Worm (Caenorhabditis elegans) whole organism, L3 larva: ENCODE data around the gene W07A12.8.

Source experiments
- R02D3.7 ChIP-seq: fragments of 150-350 bp; optimal IDR thresholded peaks from 2 replicates; lab custom pipeline; 2014; ENCODE audit warnings: missing biosample characterization, missing genetic modification characterization
- ZK546.5 ChIP-seq: sonication (generic microtip); optimal IDR thresholded peaks from 2 replicates; lab custom pipeline; 2017; ENCODE audit warnings: missing biosample characterization, missing genetic modification characterization
- ama-1 ChIP-seq: fragments of 150-350 bp; optimal IDR thresholded peaks from 2 replicates; lab custom pipeline; 2018
- ceh-16 ChIP-seq: sonication (generic microtip); optimal IDR thresholded peaks from 2 replicates; lab custom pipeline; 2017; ENCODE audit warnings: missing biosample characterization, missing genetic modification characterization
- ceh-28 ChIP-seq: fragments of 150-350 bp; optimal IDR thresholded peaks from 2 replicates; lab custom pipeline; 2014; ENCODE audit warnings: missing biosample characterization, missing genetic modification reagents, missing genetic modification characterization
- ceh-82 ChIP-seq: fragments of 150-350 bp; optimal IDR thresholded peaks from 2 replicates; lab custom pipeline; 2014; ENCODE audit warnings: missing biosample characterization, missing genetic modification characterization
- daf-12 ChIP-seq: fragments of 150-350 bp; optimal IDR thresholded peaks from 2 replicates; lab custom pipeline; 2014; ENCODE audit warnings: missing biosample characterization, missing genetic modification reagents, missing genetic modification characterization
- egl-5 ChIP-seq: fragments of 150-350 bp; optimal IDR thresholded peaks from 2 replicates; lab custom pipeline; 2017; ENCODE audit warnings: missing biosample characterization, missing genetic modification reagents, missing genetic modification characterization, inconsistent platforms
- elt-1 ChIP-seq: fragments of 150-350 bp; optimal IDR thresholded peaks from 2 replicates; lab custom pipeline; 2014; ENCODE audit warnings: missing biosample characterization, missing genetic modification characterization
- elt-2 ChIP-seq: sonication (generic microtip); optimal IDR thresholded peaks from 2 replicates; lab custom pipeline; 2016; ENCODE audit warnings: missing genetic modification reagents, mild to moderate bottlenecking, missing genetic modification characterization, missing compliant biosample characterization
- elt-3 ChIP-seq, 3 experiments: fragments of 150-350 bp in 1 of 3; sonication (generic microtip) in 2 of 3; optimal IDR thresholded peaks; 2 replicates in 2 of 3; 4 replicates in 1 of 3; lab custom pipeline; 2014 to 2017; ENCODE audit warnings: missing biosample characterization in 3 of 3, missing genetic modification characterization in 3 of 3
- eor-1 ChIP-seq, 2 experiments: fragments of 150-350 bp; optimal IDR thresholded peaks; 2 replicates each; lab custom pipeline; 2014 to 2018; ENCODE audit warnings: missing biosample characterization in 2 of 2, missing genetic modification characterization in 2 of 2
- fkh-10 ChIP-seq: sonication (generic microtip); optimal IDR thresholded peaks from 2 replicates; lab custom pipeline; 2017; ENCODE audit warnings: missing biosample characterization, missing genetic modification reagents, missing genetic modification characterization
- fos-1 ChIP-seq: fragments of 150-350 bp; optimal IDR thresholded peaks from 2 replicates; lab custom pipeline; 2014; ENCODE audit warnings: missing biosample characterization, missing genetic modification characterization
- hmg-11 ChIP-seq: sonication (generic microtip); optimal IDR thresholded peaks from 2 replicates; lab custom pipeline; 2016; ENCODE audit warnings: missing genetic modification characterization, missing compliant biosample characterization
- jun-1 ChIP-seq: fragments of 150-350 bp; optimal IDR thresholded peaks from 2 replicates; lab custom pipeline; 2014; ENCODE audit warnings: missing biosample characterization, missing genetic modification reagents, missing genetic modification characterization
- lin-15B ChIP-seq: fragments of 150-350 bp; optimal IDR thresholded peaks from 2 replicates; lab custom pipeline; 2014; ENCODE audit warnings: missing biosample characterization, missing genetic modification characterization
- lin-39 ChIP-seq: fragments of 150-350 bp; optimal IDR thresholded peaks from 2 replicates; lab custom pipeline; 2018; ENCODE audit warnings: missing biosample characterization, missing genetic modification reagents, missing genetic modification characterization
- lsy-12 ChIP-seq: sonication (generic microtip); optimal IDR thresholded peaks from 2 replicates; lab custom pipeline; 2016; ENCODE audit warnings: mild to moderate bottlenecking, missing genetic modification characterization, missing compliant biosample characterization
- mdl-1 ChIP-seq: fragments of 150-350 bp; optimal IDR thresholded peaks from 2 replicates; lab custom pipeline; 2014; ENCODE audit warnings: missing biosample characterization, missing genetic modification characterization
- mml-1 ChIP-seq: fragments of 150-350 bp; sonication (generic microtip); optimal IDR thresholded peaks from 3 replicates; lab custom pipeline; 2014; ENCODE audit warnings: missing biosample characterization, missing genetic modification characterization
- nfya-1 ChIP-seq: sonication (generic microtip); optimal IDR thresholded peaks from 2 replicates; lab custom pipeline; 2017; ENCODE audit warnings: missing genetic modification characterization, mild to moderate bottlenecking, missing compliant biosample characterization, antibody characterized with exemption, moderate library complexity; ENCODE audit not compliant: insufficient read depth
- nhr-11 ChIP-seq: fragments of 150-350 bp; optimal IDR thresholded peaks from 2 replicates; lab custom pipeline; 2014; ENCODE audit warnings: missing biosample characterization, missing genetic modification characterization
- nhr-23 ChIP-seq: fragments of 150-350 bp; optimal IDR thresholded peaks from 2 replicates; lab custom pipeline; 2014; ENCODE audit warnings: missing biosample characterization, missing genetic modification reagents, missing genetic modification characterization
- nhr-237 ChIP-seq: fragments of 150-350 bp; optimal IDR thresholded peaks from 2 replicates; lab custom pipeline; 2014; ENCODE audit warnings: missing biosample characterization, missing genetic modification characterization
- nhr-25 ChIP-seq: sonication (generic microtip); optimal IDR thresholded peaks from 2 replicates; lab custom pipeline; 2017; ENCODE audit warnings: missing biosample characterization, missing genetic modification characterization
- nhr-28 ChIP-seq: fragments of 150-350 bp; optimal IDR thresholded peaks from 2 replicates; lab custom pipeline; 2014; ENCODE audit warnings: missing biosample characterization, missing genetic modification characterization
- nhr-43 ChIP-seq: sonication (generic microtip); optimal IDR thresholded peaks from 2 replicates; lab custom pipeline; 2016; ENCODE audit warnings: mild to moderate bottlenecking, missing genetic modification characterization, missing compliant biosample characterization; ENCODE audit not compliant: poor library complexity, severe bottlenecking
- nhr-67 ChIP-seq: fragments of 150-350 bp; optimal IDR thresholded peaks from 2 replicates; lab custom pipeline; 2014; ENCODE audit warnings: missing biosample characterization, missing genetic modification characterization
- nhr-76 ChIP-seq: fragments of 150-350 bp; sonication (generic microtip); optimal IDR thresholded peaks from 5 replicates; lab custom pipeline; 2014; ENCODE audit warnings: missing biosample characterization, missing genetic modification characterization
- nhr-77 ChIP-seq: fragments of 150-350 bp; optimal IDR thresholded peaks from 2 replicates; lab custom pipeline; 2014; ENCODE audit warnings: missing biosample characterization, missing genetic modification characterization
- pha-4 ChIP-seq: fragments of 150-350 bp; optimal IDR thresholded peaks from 2 replicates; lab custom pipeline; 2014; ENCODE audit warnings: missing biosample characterization, missing genetic modification reagents, missing genetic modification characterization
- pqm-1 ChIP-seq: fragments of 150-350 bp; optimal IDR thresholded peaks from 2 replicates; lab custom pipeline; 2017; ENCODE audit warnings: missing biosample characterization, missing genetic modification characterization, inconsistent platforms
- sea-2 ChIP-seq: fragments of 150-350 bp; sonication (generic microtip); optimal IDR thresholded peaks from 4 replicates; lab custom pipeline; 2014; ENCODE audit warnings: missing biosample characterization, missing genetic modification reagents, missing genetic modification characterization
- skn-1 ChIP-seq: fragments of 150-350 bp; optimal IDR thresholded peaks from 2 replicates; lab custom pipeline; 2014; ENCODE audit warnings: missing biosample characterization, missing genetic modification characterization
- tbx-2 ChIP-seq: sonication (generic microtip); optimal IDR thresholded peaks from 2 replicates; lab custom pipeline; 2016; ENCODE audit warnings: mild to moderate bottlenecking, missing genetic modification characterization, missing compliant biosample characterization
- unc-39 ChIP-seq: sonication (generic microtip); optimal IDR thresholded peaks from 4 replicates; lab custom pipeline; 2017; ENCODE audit warnings: missing biosample characterization, missing genetic modification characterization
- unc-62 ChIP-seq: fragments of 150-350 bp; sonication (generic microtip); optimal IDR thresholded peaks from 4 replicates; lab custom pipeline; 2014; ENCODE audit warnings: missing biosample characterization, missing genetic modification reagents, missing genetic modification characterization
- zag-1 ChIP-seq: fragments of 150-350 bp; optimal IDR thresholded peaks from 2 replicates; lab custom pipeline; 2014; ENCODE audit warnings: missing biosample characterization, missing genetic modification characterization
- ztf-11 ChIP-seq: fragments of 150-350 bp; optimal IDR thresholded peaks from 2 replicates; lab custom pipeline; 2014; ENCODE audit warnings: missing biosample characterization, missing genetic modification characterization
- ztf-4 ChIP-seq: fragments of 150-350 bp; optimal IDR thresholded peaks from 2 replicates; lab custom pipeline; 2014; ENCODE audit warnings: missing biosample characterization, missing genetic modification characterization

W07A12.8 gene

DNA sequence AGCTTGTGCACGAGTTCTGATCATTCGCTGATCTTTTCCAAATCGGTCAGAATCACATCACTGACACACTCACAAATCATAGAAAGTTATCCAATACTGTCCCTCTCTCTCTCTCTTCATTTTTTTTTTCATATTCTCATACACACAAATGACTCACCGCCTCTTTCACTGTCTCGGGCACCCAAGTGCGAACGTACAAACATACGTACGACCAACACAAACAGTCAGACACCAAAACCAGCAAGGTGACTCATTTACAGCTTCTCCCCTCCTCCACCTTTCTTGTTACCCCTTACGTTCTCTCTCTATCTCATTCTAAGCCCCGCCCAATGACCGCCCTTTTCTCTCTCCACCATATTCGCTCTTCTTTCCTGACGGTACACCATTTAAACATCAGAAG is 38.6 kb downstream of the W07A12.8 start (continued):
- no peak for TF ChIP-seq ceh-28 (tag; lab: Kevin White, UChicago)
- TF ChIP-seq, all 47 proteins: peak for 7

DNA sequence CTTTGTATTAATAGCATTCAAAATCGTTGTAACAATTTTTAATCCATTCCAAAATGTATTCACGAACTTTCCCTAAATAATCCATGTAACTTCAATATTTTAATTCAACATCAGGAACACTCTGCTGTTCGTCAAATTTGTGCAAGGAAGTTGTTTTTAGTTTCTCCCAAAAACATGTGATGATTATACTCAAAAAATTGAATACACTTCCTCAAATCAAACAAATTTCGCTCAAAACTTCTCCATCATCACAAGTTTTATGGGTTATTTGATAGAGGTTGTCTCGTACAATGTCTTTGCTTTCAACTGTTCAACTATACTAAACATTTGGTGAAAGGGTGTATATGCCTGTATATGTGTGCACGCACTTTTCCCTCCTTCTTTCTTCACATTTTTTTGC is 40.6 kb downstream of the W07A12.8 start:
- TF ChIP-seq ceh-82 (tag; lab: Kevin White, UChicago): no peak
- TF ChIP-seq elt-2 (tag; lab: Kevin White, UChicago): peak; percentile 3
- no peak for TF ChIP-seq lin-39 (tag; lab: Kevin White, UChicago)
- peak; percentile 17 for TF ChIP-seq pha-4 (tag; lab: Kevin White, UChicago)
- no peak for TF ChIP-seq hmg-11
- peak; percentile 53 for TF ChIP-seq pqm-1 (tag; lab: Kevin White, UChicago)
- no peak for TF ChIP-seq daf-12 (tag; lab: Kevin White, UChicago)

ce11 chrII:9124353-9124752 is 41.3 kb downstream of the W07A12.8 start:
- TF ChIP-seq elt-1 (tag; lab: Kevin White, UChicago) (no peak), nhr-23 (tag; lab: Kevin White, UChicago) (peak; percentile 37), nhr-25 (tag; lab: Kevin White, UChicago) (peak; percentile 31), pqm-1 (tag; lab: Kevin White, UChicago) (peak; percentile 1)
- TF ChIP-seq, all 47 proteins: peak for 3

DNA sequence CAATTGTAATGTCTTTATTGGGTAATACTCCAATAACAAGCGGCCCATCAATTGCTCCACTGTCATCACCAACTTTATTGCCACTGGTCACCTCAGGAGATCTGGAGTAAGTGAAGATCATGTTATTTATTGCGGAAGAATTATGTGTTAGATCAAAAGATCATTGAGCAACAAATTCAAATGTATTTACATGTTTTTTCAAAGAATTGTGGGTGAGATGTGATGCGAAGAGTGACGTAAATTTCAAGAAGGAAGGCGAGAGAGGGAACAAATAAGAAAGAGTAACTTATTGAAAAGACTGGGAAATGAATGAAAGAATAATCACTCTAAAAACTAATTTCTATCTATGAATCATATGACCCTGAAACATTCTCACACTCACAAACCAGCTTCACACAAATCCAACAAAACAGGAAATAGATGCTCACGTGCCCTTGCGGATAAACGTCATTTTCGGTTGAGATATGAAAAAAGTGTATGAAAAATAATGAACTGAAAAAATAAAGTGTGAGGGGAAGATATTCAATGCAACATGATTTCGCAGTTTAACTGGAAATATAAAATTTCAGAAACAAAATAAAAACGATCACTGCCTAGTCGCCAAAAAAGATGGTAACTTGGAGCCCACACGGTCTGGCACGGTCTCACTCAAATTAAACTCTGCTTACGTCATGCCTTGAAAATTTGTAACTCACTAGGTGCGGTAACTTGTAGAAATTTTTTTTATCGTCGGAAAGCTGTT is 44.6 kb downstream of the W07A12.8 start:
- TF ChIP-seq jun-1 (tag; lab: Kevin White, UChicago) (no peak), nfya-1 (tag; lab: Kevin White, UChicago) (peak; percentile 12)

DNA sequence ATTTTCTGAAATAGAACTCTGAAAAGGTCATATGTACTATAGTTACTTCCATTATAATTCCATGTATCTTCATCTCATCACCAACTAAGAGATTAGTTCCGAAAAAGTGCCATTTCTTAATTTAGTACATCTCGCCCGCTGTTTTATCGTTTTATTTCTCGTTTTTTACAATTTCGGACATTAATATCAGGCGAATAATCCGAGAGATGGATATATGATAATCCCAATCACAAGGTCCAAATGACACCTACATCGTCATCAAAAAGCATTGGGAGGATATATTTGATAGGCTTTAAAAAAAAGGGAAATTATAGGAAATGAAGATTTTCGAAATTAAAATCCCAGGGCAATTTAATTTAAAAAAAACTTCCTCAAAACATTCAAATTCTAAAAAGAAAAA is 45.3 kb downstream of the W07A12.8 start:
- TF ChIP-seq elt-3 (tag; optimal IDR thresholded peaks at IDR 0.05; lab: Kevin White, UChicago) (no peak), tbx-2 (tag; lab: Kevin White, UChicago) (no peak), nhr-76 (no peak), lin-15B (tag; lab: Kevin White, UChicago) (no peak), sea-2 (GFP tag; lab: Kevin White, UChicago) (no peak), skn-1 (tag; lab: Kevin White, UChicago) (no peak), hmg-11 (no peak), ztf-11 (no peak), ceh-16 (tag; lab: Kevin White, UChicago) (no peak)
- TF ChIP-seq, all 47 proteins: peak for 0

DNA sequence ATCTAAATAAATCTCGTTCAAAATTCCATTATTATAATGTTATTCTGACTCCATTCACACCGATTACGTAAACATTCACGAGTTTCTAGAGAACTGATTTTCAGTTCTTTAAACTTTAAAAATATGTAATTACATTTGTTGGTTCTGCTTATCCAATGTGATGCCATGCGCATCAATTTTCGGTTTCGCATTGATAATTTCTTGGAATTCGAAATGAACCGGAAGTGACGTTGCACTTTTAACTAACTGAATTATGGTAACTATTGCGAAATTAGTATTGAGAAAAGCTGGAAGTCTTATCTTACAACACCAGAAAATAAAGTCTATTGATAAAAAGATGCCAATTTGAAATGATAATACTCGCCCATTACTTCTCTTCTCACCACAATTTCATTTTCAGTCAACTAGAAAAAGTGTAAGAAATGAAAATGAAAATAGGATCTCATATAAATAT is 47.8 kb downstream of the W07A12.8 start:
- TF ChIP-seq ztf-11: no peak
- TF ChIP-seq nhr-11: peak; percentile 72
- TF ChIP-seq tbx-2 (tag; lab: Kevin White, UChicago): peak; percentile 2
- no peak for TF ChIP-seq skn-1 (tag; lab: Kevin White, UChicago)
- no peak for TF ChIP-seq nhr-43 (tag; lab: Kevin White, UChicago)
- TF ChIP-seq sea-2 (GFP tag; lab: Kevin White, UChicago): no peak
- peak; percentile 78 for TF ChIP-seq elt-2 (tag; lab: Kevin White, UChicago)
- no peak for TF ChIP-seq fos-1 (tag; lab: Kevin White, UChicago)
- TF ChIP-seq nhr-77 (tag; lab: Kevin White, UChicago): no peak
- no peak for TF ChIP-seq mml-1
- no peak for TF ChIP-seq unc-39 (tag; lab: Kevin White, UChicago)
- TF ChIP-seq pqm-1 (tag; lab: Kevin White, UChicago): peak; percentile 50
- TF ChIP-seq elt-3 (tag; optimal IDR thresholded peaks at IDR 0.05; lab: Kevin White, UChicago): no peak
- no peak for TF ChIP-seq nhr-28 (tag; lab: Kevin White, UChicago)
- TF ChIP-seq elt-1 (tag; lab: Kevin White, UChicago): no peak
- no peak for TF ChIP-seq nhr-67 (tag; lab: Kevin White, UChicago)
- no peak for TF ChIP-seq ZK546.5 (tag; lab: Kevin White, UChicago)
- TF ChIP-seq ztf-4 (tag; lab: Kevin White, UChicago): no peak
- peak; percentile 35 for TF ChIP-seq pha-4 (tag; lab: Kevin White, UChicago)
- no peak for TF ChIP-seq egl-5 (tag; lab: Kevin White, UChicago)
- no peak for TF ChIP-seq zag-1 (tag; lab: Kevin White, UChicago)
- TF ChIP-seq ceh-16 (tag; lab: Kevin White, UChicago): no peak
- no peak for TF ChIP-seq ama-1 (lab: Kevin White, UChicago)
- no peak for TF ChIP-seq nhr-23 (tag; lab: Kevin White, UChicago)
- TF ChIP-seq nhr-237: no peak
- no peak for TF ChIP-seq fkh-10 (GFP tag; lab: Kevin White, UChicago)
- TF ChIP-seq R02D3.7 (tag; lab: Kevin White, UChicago): no peak
- TF ChIP-seq unc-62 (GFP tag; lab: Kevin White, UChicago): no peak
- no peak for TF ChIP-seq mdl-1
- no peak for TF ChIP-seq eor-1 (tag; optimal IDR thresholded peaks at IDR 0.05; lab: Kevin White, UChicago)
- no peak for TF ChIP-seq lin-39 (tag; lab: Kevin White, UChicago)
- TF ChIP-seq hmg-11: no peak
- no peak for TF ChIP-seq lsy-12 (tag; lab: Kevin White, UChicago)
